Fruit fly (Drosophila melanogaster) whole organism, embryonic: Measurements from ENCODE around the gene bor.
A peak's percentile ranks its signal among the peaks of the same experiment; 100 is the strongest.

Source experiments
- Awh ChIP-seq: fragments of 200-800 bp; sonication (Bioruptor generic); IDR thresholded peaks from 2 replicates; pipeline ENCODE4, ENCODE4 v1.3.6; 2022; ENCODE audit warnings: missing biosample characterization, missing genetic modification characterization
- Bdp1 ChIP-seq: fragments of 200-800 bp; sonication (Bioruptor generic); optimal IDR thresholded peaks from 3 replicates; lab custom pipeline; 2016; ENCODE audit warnings: missing biosample characterization, missing genetic modification characterization
- CG10267 ChIP-seq: fragments of 200-800 bp; sonication (Bioruptor generic); optimal IDR thresholded peaks from 2 replicates; lab custom pipeline; 2018; ENCODE audit warnings: missing biosample characterization, mild to moderate bottlenecking, missing genetic modification characterization, moderate library complexity
- CG10543 ChIP-seq: fragments of 200-800 bp; sonication (Bioruptor generic); optimal IDR thresholded peaks from 3 replicates; lab custom pipeline; 2017; ENCODE audit warnings: missing biosample characterization, mild to moderate bottlenecking, missing genetic modification characterization, moderate library complexity
- CG11504 ChIP-seq: fragments of 200-800 bp; sonication (Bioruptor generic); optimal IDR thresholded peaks from 3 replicates; lab custom pipeline; 2019; ENCODE audit warnings: missing biosample characterization, mild to moderate bottlenecking, missing genetic modification characterization, moderate library complexity
- CG12391 ChIP-seq: fragments of 200-800 bp; sonication (Bioruptor generic); optimal IDR thresholded peaks from 3 replicates; lab custom pipeline; 2018; ENCODE audit warnings: missing biosample characterization, mild to moderate bottlenecking, missing genetic modification characterization, moderate library complexity
- CG12769 ChIP-seq: fragments of 200-800 bp; sonication (Bioruptor generic); optimal IDR thresholded peaks from 2 replicates; lab custom pipeline; 2019; ENCODE audit warnings: missing biosample characterization, mild to moderate bottlenecking, missing genetic modification characterization, moderate library complexity
- CG1529 ChIP-seq: fragments of 200-800 bp; sonication (Bioruptor generic); optimal IDR thresholded peaks from 3 replicates; lab custom pipeline; 2018; ENCODE audit warnings: missing biosample characterization, missing genetic modification characterization
- CG18262 ChIP-seq: fragments of 200-800 bp; optimal IDR thresholded peaks from 3 replicates; lab custom pipeline; 2019; ENCODE audit warnings: missing biosample characterization, mild to moderate bottlenecking, missing genetic modification characterization, moderate library complexity
- CG18599 ChIP-seq: fragments of 200-800 bp; sonication (Bioruptor generic); optimal IDR thresholded peaks from 3 replicates; lab custom pipeline; 2017; ENCODE audit warnings: missing biosample characterization, missing genetic modification characterization, mild to moderate bottlenecking, moderate library complexity, missing genetic modification reagents
- CG30403 ChIP-seq: fragments of 200-800 bp; sonication (Bioruptor generic); optimal IDR thresholded peaks from 3 replicates; lab custom pipeline; 2016; ENCODE audit warnings: missing biosample characterization, missing genetic modification characterization
- CG31224 ChIP-seq: fragments of 200-800 bp; sonication (Bioruptor generic); IDR thresholded peaks from 2 replicates; pipeline ENCODE4 v1.3.6; 2022; ENCODE audit warnings: missing biosample characterization, missing genetic modification characterization
- CG34422 ChIP-seq: fragments of 200-800 bp; sonication (Bioruptor generic); IDR thresholded peaks from 3 replicates; pipeline ENCODE4 v1.3.6; 2022; ENCODE audit warnings: missing biosample characterization, missing genetic modification characterization
- CG4360 ChIP-seq: fragments of 200-800 bp; sonication (Bioruptor generic); IDR thresholded peaks from 2 replicates; pipeline ENCODE4 v1.3.6; 2022; ENCODE audit warnings: missing biosample characterization, missing genetic modification characterization
- CG5180 ChIP-seq: fragments of 200-800 bp; sonication (Bioruptor generic); optimal IDR thresholded peaks from 3 replicates; lab custom pipeline; 2017; ENCODE audit warnings: missing biosample characterization, missing genetic modification characterization, mild to moderate bottlenecking, moderate library complexity, missing genetic modification reagents
- CG6254 ChIP-seq: fragments of 200-800 bp; sonication (Bioruptor generic); optimal IDR thresholded peaks from 3 replicates; lab custom pipeline; 2017; ENCODE audit warnings: mild to moderate bottlenecking, missing biosample characterization, missing genetic modification reagents, missing genetic modification characterization
- CG6854 ChIP-seq: fragments of 200-800 bp; sonication (Bioruptor generic); optimal IDR thresholded peaks from 3 replicates; lab custom pipeline; 2017; ENCODE audit warnings: missing biosample characterization, mild to moderate bottlenecking, missing genetic modification characterization
- CG8944 ChIP-seq: fragments of 200-800 bp; sonication (Bioruptor generic); optimal IDR thresholded peaks from 3 replicates; lab custom pipeline; 2016; ENCODE audit warnings: missing biosample characterization, missing genetic modification characterization
- CrebB ChIP-seq: fragments of 200-800 bp; sonication (Bioruptor generic); optimal IDR thresholded peaks from 3 replicates; lab custom pipeline; 2018; ENCODE audit warnings: missing biosample characterization, mild to moderate bottlenecking, missing genetic modification characterization
- D19B ChIP-seq: fragments of 200-800 bp; sonication (Bioruptor generic); optimal IDR thresholded peaks from 2 replicates; lab custom pipeline; 2017; ENCODE audit warnings: missing biosample characterization, mild to moderate bottlenecking, missing genetic modification characterization
- Dip2 ChIP-seq: fragments of 200-800 bp; sonication (Bioruptor generic); IDR thresholded peaks from 2 replicates; pipeline ENCODE4 v1.3.6; 2022; ENCODE audit warnings: missing biosample characterization, missing genetic modification characterization
- Jarid2 ChIP-seq: fragments of 200-800 bp; sonication (Bioruptor generic); optimal IDR thresholded peaks from 3 replicates; lab custom pipeline; 2017; ENCODE audit warnings: mild to moderate bottlenecking, missing biosample characterization, missing genetic modification reagents, missing genetic modification characterization
- Kr ChIP-seq: fragments of 200-800 bp; sonication (Bioruptor generic); optimal IDR thresholded peaks from 2 replicates; lab custom pipeline; 2017; ENCODE audit warnings: missing biosample characterization, mild to moderate bottlenecking, missing genetic modification characterization
- Lhr ChIP-seq: fragments of 200-800 bp; sonication (Bioruptor generic); optimal IDR thresholded peaks from 3 replicates; lab custom pipeline; 2017; ENCODE audit warnings: mild to moderate bottlenecking, missing biosample characterization, missing genetic modification reagents, missing genetic modification characterization
- Lpt ChIP-seq: fragments of >200 bp; optimal IDR thresholded peaks from 2 replicates; lab custom pipeline; 2018; ENCODE audit warnings: missing biosample characterization, missing genetic modification characterization
- Nf-YA ChIP-seq: fragments of 200-800 bp; sonication (Bioruptor generic); IDR thresholded peaks from 2 replicates; pipeline ENCODE4 v1.3.6; 2022; ENCODE audit warnings: missing biosample characterization, missing genetic modification characterization
- Oli ChIP-seq: fragments of 200-800 bp; sonication (Bioruptor generic); optimal IDR thresholded peaks from 2 replicates; lab custom pipeline; 2018; ENCODE audit warnings: missing biosample characterization, mild to moderate bottlenecking, missing genetic modification characterization, moderate library complexity
- Sox102F ChIP-seq: fragments of 200-800 bp; sonication (Bioruptor generic); optimal IDR thresholded peaks from 2 replicates; lab custom pipeline; 2018; ENCODE audit warnings: missing biosample characterization, mild to moderate bottlenecking, missing genetic modification characterization, moderate library complexity
- Sry-β ChIP-seq: fragments of 200-800 bp; sonication (Bioruptor generic); optimal IDR thresholded peaks from 2 replicates; lab custom pipeline; 2018; ENCODE audit warnings: missing biosample characterization, mild to moderate bottlenecking, missing genetic modification characterization, moderate library complexity
- Ssrp ChIP-seq: fragments of 200-800 bp; sonication (Bioruptor generic); optimal IDR thresholded peaks from 2 replicates; lab custom pipeline; 2018; ENCODE audit warnings: missing biosample characterization, mild to moderate bottlenecking, missing genetic modification characterization, moderate library complexity
- ase ChIP-seq: fragments of 200-800 bp; sonication (Bioruptor generic); IDR thresholded peaks from 3 replicates; pipeline ENCODE4 v1.3.6; 2022; ENCODE audit warnings: missing biosample characterization, missing genetic modification characterization
- cg ChIP-seq: fragments of 200-800 bp; sonication (Bioruptor generic); optimal IDR thresholded peaks from 3 replicates; lab custom pipeline; 2019; ENCODE audit warnings: missing biosample characterization, mild to moderate bottlenecking, missing genetic modification characterization, moderate library complexity
- crp ChIP-seq, 2 experiments: fragments of 200-800 bp; sonication (Bioruptor generic); optimal IDR thresholded peaks; 2 replicates in 1 of 2; 3 replicates in 1 of 2; lab custom pipeline; 2017; ENCODE audit warnings: missing biosample characterization in 2 of 2, missing genetic modification characterization in 2 of 2, mild to moderate bottlenecking in 1 of 2, moderate library complexity in 1 of 2
- dimm ChIP-seq: fragments of 200-800 bp; sonication (Bioruptor generic); IDR thresholded peaks from 2 replicates; pipeline ENCODE4 v1.3.6; 2022; ENCODE audit warnings: missing biosample characterization, missing genetic modification characterization
- dm ChIP-seq: fragments of 200-800 bp; sonication (Bioruptor generic); optimal IDR thresholded peaks from 3 replicates; lab custom pipeline; 2016; ENCODE audit warnings: missing biosample characterization, missing genetic modification characterization
- ewg ChIP-seq: fragments of 200-800 bp; sonication (Bioruptor generic); optimal IDR thresholded peaks from 3 replicates; lab custom pipeline; 2017; ENCODE audit warnings: mild to moderate bottlenecking, missing biosample characterization, missing genetic modification reagents, missing genetic modification characterization
- grau ChIP-seq: fragments of 200-800 bp; optimal IDR thresholded peaks from 3 replicates; lab custom pipeline; 2019; ENCODE audit warnings: missing biosample characterization, mild to moderate bottlenecking, missing genetic modification characterization, moderate library complexity
- kay ChIP-seq: fragments of 200-800 bp; sonication (Bioruptor generic); optimal IDR thresholded peaks from 2 replicates; lab custom pipeline; 2016; ENCODE audit warnings: missing biosample characterization, missing genetic modification characterization
- kni ChIP-seq: fragments of 200-800 bp; sonication (Bioruptor generic); optimal IDR thresholded peaks from 3 replicates; lab custom pipeline; 2017; ENCODE audit warnings: mild to moderate bottlenecking, missing biosample characterization, missing genetic modification reagents, missing genetic modification characterization
- knrl ChIP-seq: fragments of 200-800 bp; sonication (Bioruptor generic); IDR thresholded peaks from 3 replicates; pipeline ENCODE4 v1.3.6; 2022; ENCODE audit warnings: missing biosample characterization, missing genetic modification characterization; ENCODE audit not compliant: partially characterized antibody
- luna ChIP-seq: fragments of 200-800 bp; sonication (Bioruptor generic); optimal IDR thresholded peaks from 2 replicates; lab custom pipeline; 2016; ENCODE audit warnings: missing biosample characterization, missing genetic modification characterization
- odd ChIP-seq: fragments of 200-800 bp; sonication (Bioruptor generic); optimal IDR thresholded peaks from 2 replicates; lab custom pipeline; 2017; ENCODE audit warnings: missing biosample characterization, mild to moderate bottlenecking, missing genetic modification characterization
- psq ChIP-seq: fragments of 200-800 bp; sonication (Bioruptor generic); optimal IDR thresholded peaks from 2 replicates; lab custom pipeline; 2017; ENCODE audit warnings: missing biosample characterization, missing genetic modification characterization
- row ChIP-seq: fragments of 200-800 bp; sonication (Bioruptor generic); IDR thresholded peaks from 3 replicates; pipeline ENCODE4 v1.3.6; 2022; ENCODE audit warnings: missing biosample characterization, missing genetic modification characterization
- schlank ChIP-seq: fragments of 200-800 bp; sonication (Bioruptor generic); optimal IDR thresholded peaks from 2 replicates; lab custom pipeline; 2018; ENCODE audit warnings: missing biosample characterization, mild to moderate bottlenecking, missing genetic modification characterization
- scrt ChIP-seq: fragments of 200-800 bp; sonication (Bioruptor generic); optimal IDR thresholded peaks from 2 replicates; lab custom pipeline; 2018; ENCODE audit warnings: missing biosample characterization, mild to moderate bottlenecking, missing genetic modification characterization, moderate library complexity
- tin ChIP-seq: fragments of 200-800 bp; sonication (Bioruptor generic); optimal IDR thresholded peaks from 3 replicates; lab custom pipeline; 2016; ENCODE audit warnings: missing biosample characterization, missing genetic modification characterization
- trem ChIP-seq: fragments of 200-800 bp; optimal IDR thresholded peaks from 3 replicates; lab custom pipeline; 2019; ENCODE audit warnings: missing biosample characterization, mild to moderate bottlenecking, missing genetic modification characterization, moderate library complexity
- tup ChIP-seq: fragments of 200-800 bp; sonication (Bioruptor generic); optimal IDR thresholded peaks from 2 replicates; lab custom pipeline; 2016; ENCODE audit warnings: missing biosample characterization, mild to moderate bottlenecking, missing genetic modification characterization, moderate library complexity
- vfl ChIP-seq: fragments of 200-800 bp; sonication (Bioruptor generic); optimal IDR thresholded peaks from 2 replicates; lab custom pipeline; 2016; ENCODE audit warnings: missing biosample characterization, missing genetic modification characterization
- wdn ChIP-seq: fragments of 200-800 bp; sonication (Bioruptor generic); IDR thresholded peaks from 2 replicates; pipeline ENCODE4 v1.3.6; 2022; ENCODE audit warnings: missing biosample characterization, missing genetic modification characterization

The bor gene

DNA sequence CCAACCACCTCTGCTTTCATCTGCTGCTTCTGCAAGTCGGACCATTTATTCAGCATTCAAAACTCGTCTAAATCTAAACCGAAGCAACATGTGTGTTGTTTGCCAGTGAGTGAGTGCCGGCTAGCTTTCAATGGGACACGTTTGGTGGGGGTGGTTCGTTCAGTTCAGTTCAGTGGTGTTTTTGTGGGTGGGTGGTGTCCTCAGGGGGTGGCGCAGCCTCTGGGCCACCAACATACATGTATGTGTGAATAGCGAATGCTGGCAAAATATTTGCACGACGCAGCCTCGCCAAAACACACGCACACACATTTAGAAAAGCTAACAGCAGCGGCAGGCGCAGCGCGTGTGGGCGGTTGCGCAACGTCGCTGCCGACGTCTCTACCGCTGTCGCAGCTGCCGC lies 24.6 kb downstream of the bor start:
- TF ChIP-seq row (GFP tag; lab: Robert Waterston, UW): no peak
- no peak for TF ChIP-seq trem (tag; lab: Kevin White, UChicago)
- no peak for TF ChIP-seq Dip2 (GFP tag; lab: Robert Waterston, UW)
- no peak for TF ChIP-seq Oli (tag; lab: Kevin White, UChicago)
- peak; percentile 86 for TF ChIP-seq scrt
- peak; percentile 50 for TF ChIP-seq cg (GFP tag; lab: Kevin White, UChicago)
- no peak for TF ChIP-seq CG30403 (GFP tag; lab: Kevin White, UChicago)
- no peak for TF ChIP-seq Sox102F
- TF ChIP-seq wdn (GFP tag; lab: Robert Waterston, UW): no peak
- no peak for TF ChIP-seq tin (GFP tag; lab: Kevin White, UChicago)
- TF ChIP-seq CrebB (tag; lab: Kevin White, UChicago): no peak
- peak; percentile 30 for TF ChIP-seq CG18599
- no peak for TF ChIP-seq CG8944 (GFP tag; lab: Kevin White, UChicago)
- TF ChIP-seq CG12769: no peak
- TF ChIP-seq CG4360: no peak
- no peak for TF ChIP-seq CG31224
- no peak for TF ChIP-seq CG6254
- TF ChIP-seq Bdp1: no peak
- TF ChIP-seq CG1529: no peak
- TF ChIP-seq Kr (GFP tag; lab: Kevin White, UChicago): no peak
- no peak for TF ChIP-seq Lhr (GFP tag; lab: Kevin White, UChicago)
- TF ChIP-seq CG6854: no peak
- no peak for TF ChIP-seq CG34422 (GFP tag; lab: Robert Waterston, UW)
- TF ChIP-seq Jarid2 (GFP tag; lab: Kevin White, UChicago): no peak
- TF ChIP-seq dm (GFP tag; lab: Kevin White, UChicago): no peak
- TF ChIP-seq psq: no peak
- TF ChIP-seq Awh (GFP tag; lab: Robert Waterston, UW): no peak
- no peak for TF ChIP-seq luna (GFP tag; lab: Kevin White, UChicago)
- TF ChIP-seq vfl (GFP tag; lab: Kevin White, UChicago): no peak
- TF ChIP-seq dimm (GFP tag; lab: Robert Waterston, UW): no peak
- no peak for TF ChIP-seq schlank (tag; lab: Kevin White, UChicago)
- TF ChIP-seq odd: no peak
- TF ChIP-seq CG11504 (tag; lab: Kevin White, UChicago): peak; percentile 25
- TF ChIP-seq tup (GFP tag; lab: Kevin White, UChicago): no peak
- no peak for TF ChIP-seq Sry-β
- TF ChIP-seq Lpt (GFP tag; lab: Kevin White, UChicago): no peak
- no peak for TF ChIP-seq kni
- TF ChIP-seq crp (GFP tag; optimal IDR thresholded peaks at IDR 0.05; lab: Kevin White, UChicago): no peak
- TF ChIP-seq CG10267: no peak
- no peak for TF ChIP-seq CG18262 (tag; lab: Kevin White, UChicago)
- TF ChIP-seq CG5180 (GFP tag; lab: Kevin White, UChicago): peak; percentile 93
- TF ChIP-seq Nf-YA: no peak
- TF ChIP-seq knrl: no peak
- no peak for TF ChIP-seq ase (GFP tag; lab: Robert Waterston, UW)
- peak; percentile 5 for TF ChIP-seq CG10543 (GFP tag; lab: Kevin White, UChicago)
- no peak for TF ChIP-seq grau (tag; lab: Kevin White, UChicago)
- no peak for TF ChIP-seq D19B (GFP tag; lab: Kevin White, UChicago)
- TF ChIP-seq kay (GFP tag; lab: Kevin White, UChicago): no peak
- peak; percentile 19 for TF ChIP-seq ewg (GFP tag; lab: Kevin White, UChicago)
- TF ChIP-seq Ssrp (tag; lab: Kevin White, UChicago): no peak
- no peak for TF ChIP-seq CG12391
